Worm (Caenorhabditis elegans) whole organism, L4 larva: ENCODE results near the gene rhy-1.

Experiments used
- F26F4.8 ChIP-seq: fragments of 200-800 bp; sonication (Bioruptor generic); conservative IDR thresholded peaks from 2 replicates; pipeline ENCODE4 v1.3.6; 2022; ENCODE audit warnings: missing genetic modification characterization, missing compliant biosample characterization
- R02D3.7 ChIP-seq: fragments of 150-350 bp; sonication (generic microtip); optimal IDR thresholded peaks from 3 replicates; lab custom pipeline; 2014; ENCODE audit warnings: missing biosample characterization, missing genetic modification characterization
- T26A8.4 ChIP-seq: fragments of 200-800 bp; sonication (Bioruptor generic); IDR thresholded peaks from 2 replicates; pipeline ENCODE4 v1.3.6; 2022; ENCODE audit warnings: missing genetic modification characterization, missing compliant biosample characterization
- Y105C5A.15 ChIP-seq: fragments of 200-800 bp; sonication (Bioruptor generic); IDR thresholded peaks from 2 replicates; pipeline ENCODE4 v1.3.6; 2022; ENCODE audit warnings: missing genetic modification characterization, missing compliant biosample characterization
- Y48G9A.11 ChIP-seq: fragments of 200-800 bp; sonication (Bioruptor generic); IDR thresholded peaks from 2 replicates; pipeline ENCODE4 v1.3.6; 2022; ENCODE audit warnings: missing genetic modification reagents, missing genetic modification characterization, missing compliant biosample characterization
- aha-1 ChIP-seq: fragments of 150-350 bp; peaks from one replicate; lab custom pipeline; 2014; ENCODE audit warnings: missing biosample characterization, missing genetic modification characterization
- ceh-20 ChIP-seq: fragments of 200-800 bp; sonication (Bioruptor generic); IDR thresholded peaks from 2 replicates; pipeline ENCODE4 v1.3.6; 2022; ENCODE audit warnings: missing genetic modification reagents, missing genetic modification characterization, missing compliant biosample characterization
- ceh-44 ChIP-seq: fragments of 200-800 bp; sonication (Bioruptor generic); IDR thresholded peaks from 2 replicates; pipeline ENCODE4 v1.3.6; 2022; ENCODE audit warnings: missing genetic modification reagents, missing genetic modification characterization, missing compliant biosample characterization
- cey-2 ChIP-seq: sonication (generic microtip); optimal IDR thresholded peaks from 3 replicates; lab custom pipeline; 2017; ENCODE audit warnings: missing genetic modification characterization, mild to moderate bottlenecking, missing compliant biosample characterization, antibody characterized with exemption, borderline replicate concordance; ENCODE audit not compliant: insufficient read depth
- daf-16 ChIP-seq, 3 experiments: sonication (generic microtip); optimal IDR thresholded peaks; 2 replicates each; lab custom pipeline; 2016 to 2017; ENCODE audit warnings: missing genetic modification characterization in 3 of 3, missing genetic modification reagents in 3 of 3, mild to moderate bottlenecking in 2 of 3, missing compliant biosample characterization in 2 of 3, missing biosample characterization in 1 of 3, moderate library complexity in 1 of 3
- daf-19 ChIP-seq: fragments of 200-800 bp; sonication (Bioruptor generic); conservative IDR thresholded peaks from 2 replicates; pipeline ENCODE4 v1.3.6; 2022; ENCODE audit warnings: missing genetic modification characterization, missing compliant biosample characterization
- dmd-6 ChIP-seq: fragments of 200-800 bp; sonication (Bioruptor generic); IDR thresholded peaks from 2 replicates; pipeline ENCODE4 v1.3.6; 2022; ENCODE audit warnings: missing genetic modification reagents, missing genetic modification characterization, missing compliant biosample characterization
- dve-1 ChIP-seq: sonication (generic microtip); optimal IDR thresholded peaks from 2 replicates; lab custom pipeline; 2017; ENCODE audit warnings: antibody characterized with exemption, mild to moderate bottlenecking, missing genetic modification characterization, missing compliant biosample characterization; ENCODE audit not compliant: insufficient read depth
- fkh-10 ChIP-seq: fragments of 150-350 bp; optimal IDR thresholded peaks from 2 replicates; lab custom pipeline; 2014; ENCODE audit warnings: missing biosample characterization, missing genetic modification reagents, missing genetic modification characterization
- hif-1 ChIP-seq, 2 experiments: sonication (generic microtip); optimal IDR thresholded peaks; 2 replicates each; lab custom pipeline; 2016 to 2017; ENCODE audit warnings: missing compliant biosample characterization in 2 of 2, missing genetic modification characterization in 2 of 2, missing genetic modification reagents in 2 of 2, missing genotype in 2 of 2, mild to moderate bottlenecking in 1 of 2
- hlh-11 ChIP-seq: fragments of 200-800 bp; sonication (Bioruptor generic); optimal IDR thresholded peaks from 2 replicates; lab custom pipeline; 2018; ENCODE audit warnings: mild to moderate bottlenecking, missing genetic modification characterization, missing compliant biosample characterization
- hlh-30 ChIP-seq: sonication (generic microtip); optimal IDR thresholded peaks from 2 replicates; lab custom pipeline; 2017; ENCODE audit warnings: antibody characterized with exemption, mild to moderate bottlenecking, missing genetic modification characterization, missing compliant biosample characterization; ENCODE audit not compliant: insufficient read depth
- lin-38 ChIP-seq: fragments of 200-800 bp; sonication (Bioruptor generic); IDR thresholded peaks from 2 replicates; pipeline ENCODE4 v1.3.6; 2022; ENCODE audit warnings: missing genetic modification reagents, missing genetic modification characterization, missing compliant biosample characterization
- lin-39 ChIP-seq: fragments of 150-350 bp; optimal IDR thresholded peaks from 2 replicates; lab custom pipeline; 2014; ENCODE audit warnings: missing biosample characterization, missing genetic modification reagents, missing genetic modification characterization
- lsy-2 ChIP-seq, 2 experiments: fragments of 150-350 bp in 1 of 2; sonication (generic microtip) in 1 of 2; optimal IDR thresholded peaks; 2 replicates each; lab custom pipeline; 2014 to 2017; ENCODE audit warnings: missing biosample characterization in 2 of 2, missing genetic modification characterization in 2 of 2
- mep-1 ChIP-seq: fragments of 150-350 bp; sonication (generic microtip); optimal IDR thresholded peaks from 3 replicates; lab custom pipeline; 2014; ENCODE audit warnings: missing biosample characterization, missing genetic modification characterization
- mes-2 ChIP-seq: sonication (generic microtip); optimal IDR thresholded peaks from 2 replicates; lab custom pipeline; 2016; ENCODE audit warnings: missing genotype, mild to moderate bottlenecking, missing genetic modification characterization, missing compliant biosample characterization; ENCODE audit not compliant: poor library complexity, severe bottlenecking
- mxl-2 ChIP-seq: fragments of 200-800 bp; sonication (Bioruptor generic); conservative IDR thresholded peaks from 2 replicates; pipeline ENCODE4 v1.3.6; 2022; ENCODE audit warnings: missing genetic modification reagents, missing genetic modification characterization, missing compliant biosample characterization
- mxl-3 ChIP-seq: fragments of 200-800 bp; sonication (Bioruptor generic); optimal IDR thresholded peaks from 2 replicates; lab custom pipeline; 2018; ENCODE audit warnings: mild to moderate bottlenecking, missing genetic modification characterization, missing compliant biosample characterization
- nhr-102 ChIP-seq: sonication (generic microtip); optimal IDR thresholded peaks from 2 replicates; lab custom pipeline; 2016; ENCODE audit warnings: mild to moderate bottlenecking, missing genetic modification characterization, moderate library complexity, missing compliant biosample characterization
- nhr-11 ChIP-seq: fragments of 150-350 bp; optimal IDR thresholded peaks from 2 replicates; lab custom pipeline; 2014; ENCODE audit warnings: missing biosample characterization, missing genetic modification characterization
- nhr-25 ChIP-seq: sonication (generic microtip); optimal IDR thresholded peaks from 2 replicates; lab custom pipeline; 2017; ENCODE audit warnings: missing genetic modification characterization, mild to moderate bottlenecking, missing compliant biosample characterization, antibody characterized with exemption, moderate library complexity, borderline replicate concordance; ENCODE audit not compliant: insufficient read depth
- nhr-28 ChIP-seq: fragments of 150-350 bp; optimal IDR thresholded peaks from 2 replicates; lab custom pipeline; 2014; ENCODE audit warnings: missing biosample characterization, missing genetic modification characterization
- nhr-6 ChIP-seq: fragments of 150-350 bp; optimal IDR thresholded peaks from 2 replicates; lab custom pipeline; 2014; ENCODE audit warnings: missing biosample characterization, missing genetic modification characterization
- pha-4 ChIP-seq, 2 experiments: fragments of 150-350 bp in 1 of 2; fragments of 200-800 bp in 1 of 2; sonication (Bioruptor generic) in 1 of 2; IDR thresholded peaks in 1 of 2; optimal IDR thresholded peaks in 1 of 2; 2 replicates each; pipeline versions ENCODE4 v1.3.6 to Lab custom; 2014 to 2022; ENCODE audit warnings: missing genetic modification characterization in 2 of 2, missing genetic modification reagents in 2 of 2, missing biosample characterization in 1 of 2, missing compliant biosample characterization in 1 of 2
- php-3 ChIP-seq: fragments of 200-800 bp; sonication (Bioruptor generic); IDR thresholded peaks from 2 replicates; pipeline ENCODE4 v1.3.6; 2022; ENCODE audit warnings: missing genetic modification reagents, missing genetic modification characterization, missing compliant biosample characterization
- pqm-1 ChIP-seq: sonication (generic microtip); optimal IDR thresholded peaks from 2 replicates; lab custom pipeline; 2017; ENCODE audit warnings: missing biosample characterization, missing genetic modification characterization
- rbr-2 ChIP-seq: sonication (generic microtip); optimal IDR thresholded peaks from 2 replicates; lab custom pipeline; 2016; ENCODE audit warnings: missing genotype, missing genetic modification characterization, missing compliant biosample characterization
- saeg-2 ChIP-seq: fragments of 200-800 bp; sonication (Bioruptor generic); IDR thresholded peaks from 2 replicates; pipeline ENCODE4 v1.3.6; 2022; ENCODE audit warnings: missing genetic modification reagents, missing genetic modification characterization, missing compliant biosample characterization
- skn-1 ChIP-seq: fragments of 150-350 bp; optimal IDR thresholded peaks from 2 replicates; lab custom pipeline; 2014; ENCODE audit warnings: missing biosample characterization, missing genetic modification characterization
- snpc-1.2 ChIP-seq: fragments of 200-800 bp; sonication (Bioruptor generic); IDR thresholded peaks from 2 replicates; pipeline ENCODE4 v1.3.6; 2022; ENCODE audit warnings: missing genetic modification reagents, missing genetic modification characterization, missing compliant biosample characterization
- spr-3 ChIP-seq: fragments of 200-800 bp; sonication (Bioruptor generic); optimal IDR thresholded peaks from 2 replicates; lab custom pipeline; 2018; ENCODE audit warnings: mild to moderate bottlenecking, missing genetic modification characterization, missing compliant biosample characterization
- tag-97 ChIP-seq: fragments of 200-800 bp; sonication (Bioruptor generic); IDR thresholded peaks from 2 replicates; pipeline ENCODE4 v1.3.6; 2022; ENCODE audit warnings: missing genetic modification characterization, missing compliant biosample characterization
- tra-1 ChIP-seq: fragments of 200-800 bp; sonication (Bioruptor generic); IDR thresholded peaks from 2 replicates; pipeline ENCODE4 v1.3.6; 2022; ENCODE audit warnings: missing genetic modification reagents, missing genetic modification characterization, missing compliant biosample characterization
- vab-7 ChIP-seq: fragments of 200-800 bp; sonication (Bioruptor generic); IDR thresholded peaks from 2 replicates; pipeline ENCODE4 v1.3.6; 2022; ENCODE audit warnings: missing genetic modification reagents, missing genetic modification characterization, missing compliant biosample characterization
- zfp-2 ChIP-seq: sonication (generic microtip); optimal IDR thresholded peaks from 2 replicates; lab custom pipeline; 2016; ENCODE audit warnings: mild to moderate bottlenecking, missing genetic modification characterization, missing compliant biosample characterization
- zfp-3 ChIP-seq: fragments of 200-800 bp; sonication (Bioruptor generic); conservative IDR thresholded peaks from 2 replicates; pipeline ENCODE4 v1.3.6; 2022; ENCODE audit warnings: missing genetic modification reagents, missing genetic modification characterization, missing compliant biosample characterization
- ztf-7 ChIP-seq: fragments of 150-350 bp; optimal IDR thresholded peaks from 2 replicates; lab custom pipeline; 2014; ENCODE audit warnings: missing biosample characterization, missing genetic modification characterization

rhy-1 gene

DNA sequence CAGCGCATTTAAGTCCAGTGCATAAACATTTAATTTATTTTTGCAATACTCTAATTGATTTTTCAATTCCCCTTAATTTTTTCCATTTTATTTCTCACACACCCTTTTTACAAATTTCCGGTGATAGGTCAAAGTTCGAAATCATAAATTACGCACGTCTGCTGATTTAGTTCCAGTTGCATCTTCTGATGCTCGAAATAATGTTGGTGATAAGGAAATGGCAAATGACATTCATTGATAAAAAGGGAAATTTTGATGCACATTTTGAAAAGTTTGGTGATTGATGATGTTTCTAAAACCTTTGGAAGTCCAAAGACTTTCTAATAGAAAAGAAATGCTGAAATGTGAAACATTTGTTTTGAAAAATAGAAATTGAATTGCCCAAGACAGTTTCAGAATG, 4.1 kb upstream of the rhy-1 start:
- TF ChIP-seq mep-1 (tag; lab: Kevin White, UChicago) (peak; percentile 6), nhr-28 (tag; lab: Kevin White, UChicago) (peak; percentile 53), ceh-20 (no peak; the same call in 1 of the 2 replicates), hlh-30 (tag; lab: Kevin White, UChicago) (peak; percentile 20), mxl-2 (GFP tag; lab: Robert Waterston, UW) (no peak), mxl-3 (GFP tag; lab: Kevin White, UChicago) (no peak), aha-1 (tag; lab: Kevin White, UChicago) (peak; percentile 81), php-3 (GFP tag; lab: Robert Waterston, UW) (peak; percentile 74), nhr-6 (tag; lab: Kevin White, UChicago) (peak; percentile 6), dve-1 (tag; lab: Kevin White, UChicago) (peak; percentile 75), pha-4 (GFP tag; IDR thresholded peaks at IDR 0.05; lab: Robert Waterston, UW) (no peak), pha-4 (tag; optimal IDR thresholded peaks at IDR 0.05; lab: Kevin White, UChicago) (no peak), hlh-11 (tag; lab: Kevin White, UChicago) (peak; percentile 52), ztf-7 (tag; lab: Kevin White, UChicago) (peak; percentile 86), pqm-1 (tag; lab: Kevin White, UChicago) (peak; percentile 96), dmd-6 (GFP tag; lab: Robert Waterston, UW) (peak; percentile 85), hif-1 (tag; optimal IDR thresholded peaks at IDR 0.05; lab: Kevin White, UChicago) (peak in 1 of 2 experiments; percentile 64), rbr-2 (tag; lab: Kevin White, UChicago) (no peak), spr-3 (GFP tag; lab: Kevin White, UChicago) (no peak), daf-16 (GFP tag; optimal IDR thresholded peaks at IDR 0.05; lab: Kevin White, UChicago) (no peak), daf-16 (tag; optimal IDR thresholded peaks at IDR 0.05; lab: Kevin White, UChicago) (peak; percentile 16), zfp-3 (no peak), Y105C5A.15 (GFP tag; lab: Robert Waterston, UW) (no peak), cey-2 (tag; lab: Kevin White, UChicago) (no peak), lsy-2 (tag; optimal IDR thresholded peaks at IDR 0.05; lab: Kevin White, UChicago) (peak in 1 of 2 experiments; percentile 22)

DNA sequence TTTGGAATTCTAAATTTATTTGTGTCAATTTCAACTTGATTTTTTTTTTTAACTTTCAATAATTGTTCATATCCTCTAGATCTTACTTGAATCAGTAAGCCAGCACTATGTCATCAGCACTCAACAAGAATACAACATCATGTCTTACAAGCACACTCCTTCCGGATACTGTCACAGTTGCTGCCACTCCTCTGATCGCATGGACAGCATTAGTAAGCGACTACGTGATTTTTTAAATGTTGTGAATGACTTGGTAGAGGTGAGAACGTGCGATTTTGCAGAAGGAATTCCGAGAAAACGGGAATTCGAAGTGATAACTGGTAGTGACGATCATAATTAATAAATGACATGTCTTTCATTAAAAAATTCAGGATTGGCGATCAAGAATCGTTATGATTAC, 3.1 kb upstream of the rhy-1 start, which contains the start of gene oac-54:
TSS of gene oac-54 (plus strand) at position 83 of the 400 bp plus-strand sequence.
- TF ChIP-seq lsy-2 (tag; optimal IDR thresholded peaks at IDR 0.05; lab: Kevin White, UChicago) (no peak), F26F4.8 (GFP tag; lab: Robert Waterston, UW) (no peak), dmd-6 (GFP tag; lab: Robert Waterston, UW) (peak; percentile 39), mxl-2 (GFP tag; lab: Robert Waterston, UW) (no peak), Y48G9A.11 (GFP tag; lab: Robert Waterston, UW) (no peak), aha-1 (tag; lab: Kevin White, UChicago) (peak; percentile 95), lin-39 (tag; lab: Kevin White, UChicago) (no peak), fkh-10 (GFP tag; lab: Kevin White, UChicago) (no peak), tra-1 (GFP tag; lab: Robert Waterston, UW) (no peak), vab-7 (GFP tag; lab: Robert Waterston, UW) (no peak), hif-1 (tag; optimal IDR thresholded peaks at IDR 0.05; lab: Kevin White, UChicago) (peak; percentile 4 to 65), saeg-2 (GFP tag; lab: Robert Waterston, UW) (no peak), ztf-7 (tag; lab: Kevin White, UChicago) (no peak), daf-19 (GFP tag; lab: Robert Waterston, UW) (no peak), daf-16 (GFP tag; optimal IDR thresholded peaks at IDR 0.05; lab: Kevin White, UChicago) (no peak), daf-16 (tag; optimal IDR thresholded peaks at IDR 0.05; lab: Kevin White, UChicago) (no peak)

DNA sequence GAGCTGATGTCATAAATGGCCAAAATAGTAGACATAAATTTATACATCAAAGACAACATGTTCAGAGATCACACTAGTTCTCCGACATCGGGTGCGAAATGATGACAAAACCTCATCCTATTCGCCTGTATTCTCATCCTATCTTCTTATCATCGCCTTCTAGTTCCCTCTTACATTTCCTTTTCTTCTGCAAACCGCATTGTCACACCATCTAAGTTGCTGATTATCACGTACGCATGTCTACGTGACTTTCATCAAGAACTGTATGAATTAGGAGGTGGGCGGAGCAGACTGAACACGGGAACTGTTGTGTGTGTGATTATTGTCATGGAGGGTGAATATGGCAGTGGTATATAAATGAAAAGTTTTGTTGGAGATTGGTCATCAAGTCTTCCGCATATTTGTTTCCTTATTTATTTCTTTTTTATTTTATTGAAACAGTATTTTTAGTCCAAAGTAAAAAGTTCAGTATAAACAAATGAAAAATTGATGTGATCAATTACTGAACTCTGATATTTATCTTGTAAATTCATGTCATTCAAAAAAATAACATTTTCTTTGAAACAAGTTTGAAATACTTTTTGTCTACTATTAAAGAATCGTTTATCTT, 877 bp upstream of the rhy-1 start:
- TF ChIP-seq zfp-2 (tag; lab: Kevin White, UChicago) (no peak), R02D3.7 (no peak), mes-2 (tag; lab: Kevin White, UChicago) (peak; percentile 2), F26F4.8 (GFP tag; lab: Robert Waterston, UW) (no peak), nhr-25 (tag; lab: Kevin White, UChicago) (no peak), ceh-44 (GFP tag; lab: Robert Waterston, UW) (no peak), ztf-7 (tag; lab: Kevin White, UChicago) (no peak), skn-1 (tag; lab: Kevin White, UChicago) (no peak), tag-97 (GFP tag; lab: Robert Waterston, UW) (no peak), lin-38 (GFP tag; lab: Robert Waterston, UW) (no peak), nhr-102 (peak; percentile 27), nhr-11 (tag; lab: Kevin White, UChicago) (no peak), snpc-1.2 (GFP tag; lab: Robert Waterston, UW) (no peak), T26A8.4 (GFP tag; lab: Robert Waterston, UW) (no peak), mep-1 (tag; lab: Kevin White, UChicago) (no peak)
